Fruit fly (Drosophila melanogaster) S2 (cell line): Measurements from ENCODE around the gene CG33108.

Source experiments
- CG8478 ChIP-seq: fragments of >200 bp; optimal IDR thresholded peaks from 2 replicates; lab custom pipeline; 2018
- CTCF ChIP-seq, 2 experiments: fragments of >200 bp; optimal IDR thresholded peaks; 2 replicates each; lab custom pipeline; 2018

Gene CG33108

DNA sequence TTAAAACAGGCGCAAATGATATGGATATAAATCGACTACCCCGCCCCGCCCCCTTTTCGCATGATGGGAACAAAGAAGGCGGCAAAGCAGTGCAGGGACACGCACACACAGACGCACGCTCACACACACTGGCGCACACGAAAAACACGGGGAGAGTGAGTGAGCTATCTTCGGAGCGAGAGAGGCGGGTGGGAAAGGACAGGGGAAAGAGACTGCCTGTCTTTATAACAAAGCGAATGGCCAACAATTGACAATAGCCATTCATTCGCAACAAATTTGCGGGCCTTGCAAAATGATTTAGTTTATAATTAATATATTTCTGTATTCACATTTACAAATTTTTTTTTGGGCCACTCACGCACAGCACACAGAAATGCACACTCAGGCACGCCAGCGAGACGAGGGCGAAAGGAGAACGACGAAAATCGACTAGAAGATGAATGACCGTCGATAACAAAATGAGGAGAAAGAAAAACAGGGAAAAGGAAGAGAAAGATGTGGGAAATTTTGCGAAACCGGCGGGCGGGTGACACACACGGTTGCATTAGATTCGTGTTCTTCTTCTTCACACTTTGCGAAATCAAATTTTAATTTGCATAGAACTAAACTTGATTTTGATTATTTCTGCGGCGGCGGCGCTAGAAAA, 51.2 kb downstream of the CG33108 start:
- TF ChIP-seq CTCF (optimal IDR thresholded peaks at IDR 0.05; lab: Kevin White, UChicago) (no peak), CG8478 (lab: Kevin White, UChicago) (no peak)
